Worm (Caenorhabditis elegans) whole organism, dauer: ENCODE measurements around the gene nsy-7.

Experiments
- unc-62 ChIP-seq: sonication (generic microtip); optimal IDR thresholded peaks from 2 replicates; lab custom pipeline; 2017; ENCODE audit warnings: missing biosample characterization, missing genetic modification reagents, missing genetic modification characterization

nsy-7 gene

DNA sequence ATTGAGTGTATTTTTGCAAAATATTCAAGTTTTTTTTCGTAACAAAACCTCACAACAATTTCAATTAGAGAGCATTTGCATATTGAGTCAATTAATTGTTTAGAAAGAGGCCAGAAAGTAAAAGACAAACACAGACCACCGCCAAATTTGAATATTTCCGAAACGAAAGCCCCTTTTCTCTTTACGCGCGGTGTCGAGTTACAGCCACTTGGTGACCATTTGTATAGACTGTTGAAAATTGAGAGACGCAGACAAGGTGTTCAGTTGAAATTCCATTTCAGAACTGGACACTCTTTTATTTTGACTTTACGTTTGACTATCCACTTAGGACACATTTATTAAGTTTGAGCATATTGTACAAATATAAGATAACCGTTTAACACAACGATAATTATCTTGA, 38.4 kb downstream of the nsy-7 start:
- TF ChIP-seq unc-62 (GFP tag; lab: Kevin White, UChicago): no peak

DNA sequence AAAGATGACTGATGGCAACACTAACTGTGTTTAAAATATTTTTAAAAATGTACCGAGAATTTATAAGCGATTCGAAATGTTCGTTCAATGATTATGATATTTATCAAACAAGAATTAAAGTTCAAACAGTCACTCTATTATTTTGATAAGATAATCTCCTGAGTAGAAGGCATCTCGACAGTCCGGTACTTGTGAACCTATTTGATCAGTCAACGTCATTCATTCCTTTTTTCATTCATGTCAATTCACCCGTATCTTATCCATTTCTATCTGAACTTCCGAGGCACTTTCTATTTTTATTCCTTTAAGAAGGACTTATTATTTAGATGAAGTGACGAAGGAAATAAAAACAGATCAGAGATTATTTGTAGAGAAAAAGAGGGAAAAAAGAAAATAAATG, 41.9 kb downstream of the nsy-7 start, which contains the start of gene nhr-258:
Gene nhr-258, plus strand, starts transcription at position 365 of the 400 bp plus-strand sequence.
- no peak for TF ChIP-seq unc-62 (GFP tag; lab: Kevin White, UChicago)

ce11 chrIV:8043722-8044121, 42.7 kb downstream of the nsy-7 start:
- TF ChIP-seq unc-62 (GFP tag; lab: Kevin White, UChicago): no peak

ce11 chrIV:8042897-8043296, 43.6 kb downstream of the nsy-7 start:
- TF ChIP-seq unc-62 (GFP tag; lab: Kevin White, UChicago): no peak

- no peak for TF ChIP-seq unc-62 (GFP tag; lab: Kevin White, UChicago)
Observed at ce11 chrIV:8042005-8042404, 44.4 kb downstream of the nsy-7 start.

ce11 chrIV:8040610-8041317, 45.7 kb downstream of the nsy-7 start:
- TF ChIP-seq unc-62 (GFP tag; lab: Kevin White, UChicago): no peak

DNA sequence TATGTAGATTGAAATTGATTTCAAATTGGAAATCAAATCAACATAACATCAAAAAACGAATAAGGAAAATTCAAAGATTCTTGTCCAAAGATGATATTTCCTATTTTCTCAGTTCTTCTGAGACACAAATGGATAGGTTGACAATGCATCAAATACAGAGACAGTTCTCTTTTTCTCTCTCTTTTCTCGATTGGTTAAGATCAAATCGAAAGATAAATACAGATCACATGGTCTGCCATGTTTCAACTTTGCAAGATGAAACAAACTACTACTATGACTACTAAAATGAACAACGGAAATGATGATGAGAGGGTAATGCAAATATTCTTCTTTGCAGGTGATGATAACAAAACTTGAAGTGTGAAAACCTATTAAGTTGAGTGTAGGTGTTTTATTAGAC, 50.0 kb downstream of the nsy-7 start:
- no peak for TF ChIP-seq unc-62 (GFP tag; lab: Kevin White, UChicago)

- no peak for TF ChIP-seq unc-62 (GFP tag; lab: Kevin White, UChicago)
Observed at ce11 chrIV:8034182-8034581, 52.3 kb downstream of the nsy-7 start.
